Worm (Caenorhabditis elegans) whole organism, mixed stage, embryonic: ENCODE data around the gene F35D2.3.
A peak's percentile ranks its signal among the peaks of the same experiment; 100 is the strongest.

Source experiments
- bed-3 ChIP-seq: fragments of 200-800 bp; sonication (Bioruptor generic); optimal IDR thresholded peaks from 3 replicates; lab custom pipeline; 2018; ENCODE audit warnings: mild to moderate bottlenecking, missing genetic modification characterization, moderate library complexity, missing compliant biosample characterization
- blmp-1 ChIP-seq: fragments of 150-350 bp; optimal IDR thresholded peaks from 2 replicates; lab custom pipeline; 2014; ENCODE audit warnings: missing biosample characterization, missing genetic modification characterization
- ceh-39 ChIP-seq: fragments of 150-350 bp; optimal IDR thresholded peaks from 2 replicates; lab custom pipeline; 2014; ENCODE audit warnings: missing biosample characterization, missing genetic modification characterization
- ceh-43 ChIP-seq: fragments of 200-800 bp; sonication (Bioruptor generic); optimal IDR thresholded peaks from 2 replicates; lab custom pipeline; 2018; ENCODE audit warnings: mild to moderate bottlenecking, missing genetic modification characterization, moderate library complexity, missing compliant biosample characterization
- ceh-83 ChIP-seq: fragments of 200-800 bp; sonication (Bioruptor generic); optimal IDR thresholded peaks from 2 replicates; lab custom pipeline; 2018; ENCODE audit warnings: mild to moderate bottlenecking, missing genetic modification characterization, missing compliant biosample characterization
- ces-1 ChIP-seq: fragments of 150-350 bp; optimal IDR thresholded peaks from 2 replicates; lab custom pipeline; 2014; ENCODE audit warnings: missing biosample characterization, missing genetic modification reagents, missing genetic modification characterization
- cnd-1 ChIP-seq: fragments of 200-800 bp; sonication (Bioruptor generic); optimal IDR thresholded peaks from 2 replicates; lab custom pipeline; 2018; ENCODE audit warnings: mild to moderate bottlenecking, missing genetic modification characterization, missing compliant biosample characterization
- drap-1 ChIP-seq: fragments of 200-800 bp; sonication (Bioruptor generic); optimal IDR thresholded peaks from 3 replicates; lab custom pipeline; 2018; ENCODE audit warnings: mild to moderate bottlenecking, missing genetic modification characterization, missing compliant biosample characterization
- elt-1 ChIP-seq: sonication (generic microtip); optimal IDR thresholded peaks from 2 replicates; lab custom pipeline; 2017; ENCODE audit warnings: missing genetic modification characterization, mild to moderate bottlenecking, missing compliant biosample characterization, antibody characterized with exemption, moderate library complexity, borderline replicate concordance; ENCODE audit not compliant: insufficient read depth
- elt-3 ChIP-seq: fragments of 150-350 bp; optimal IDR thresholded peaks from 2 replicates; lab custom pipeline; 2014; ENCODE audit warnings: missing biosample characterization, missing genetic modification characterization
- flh-1 ChIP-seq: fragments of 200-800 bp; sonication (Bioruptor generic); optimal IDR thresholded peaks from 2 replicates; lab custom pipeline; 2018; ENCODE audit warnings: mild to moderate bottlenecking, missing genetic modification characterization, moderate library complexity, missing compliant biosample characterization
- ham-2 ChIP-seq: fragments of 200-800 bp; sonication (Bioruptor generic); optimal IDR thresholded peaks from 2 replicates; lab custom pipeline; 2018; ENCODE audit warnings: mild to moderate bottlenecking, missing genetic modification characterization, missing compliant biosample characterization
- hlh-1 ChIP-seq: fragments of 150-350 bp; optimal IDR thresholded peaks from 2 replicates; lab custom pipeline; 2014; ENCODE audit warnings: missing biosample characterization, missing genetic modification reagents, missing genetic modification characterization
- lin-13 ChIP-seq: fragments of 150-350 bp; optimal IDR thresholded peaks from 2 replicates; lab custom pipeline; 2014; ENCODE audit warnings: missing biosample characterization, missing genetic modification characterization
- lin-32 ChIP-seq: fragments of 200-800 bp; sonication (Bioruptor generic); optimal IDR thresholded peaks from 2 replicates; lab custom pipeline; 2018; ENCODE audit warnings: mild to moderate bottlenecking, missing genetic modification characterization, missing compliant biosample characterization
- lsy-2 ChIP-seq: fragments of 150-350 bp; optimal IDR thresholded peaks from 2 replicates; lab custom pipeline; 2014; ENCODE audit warnings: missing biosample characterization, missing genetic modification characterization
- mab-5 ChIP-seq: fragments of 150-350 bp; optimal IDR thresholded peaks from 2 replicates; lab custom pipeline; 2014; ENCODE audit warnings: missing biosample characterization, missing genetic modification characterization
- mep-1 ChIP-seq: fragments of 150-350 bp; optimal IDR thresholded peaks from 2 replicates; lab custom pipeline; 2017; ENCODE audit warnings: missing biosample characterization, missing genetic modification reagents, missing genetic modification characterization, inconsistent platforms
- mls-2 ChIP-seq: sonication (generic microtip); optimal IDR thresholded peaks from 2 replicates; lab custom pipeline; 2016; ENCODE audit warnings: mild to moderate bottlenecking, missing genetic modification characterization, moderate library complexity, missing compliant biosample characterization
- nhr-12 ChIP-seq: fragments of 150-350 bp; optimal IDR thresholded peaks from 2 replicates; lab custom pipeline; 2014; ENCODE audit warnings: missing biosample characterization, missing genetic modification characterization
- nhr-2 ChIP-seq: fragments of 150-350 bp; optimal IDR thresholded peaks from 2 replicates; lab custom pipeline; 2014; ENCODE audit warnings: missing biosample characterization, missing genetic modification characterization
- nhr-237 ChIP-seq: fragments of 150-350 bp; optimal IDR thresholded peaks from 2 replicates; lab custom pipeline; 2014; ENCODE audit warnings: missing biosample characterization, missing genetic modification characterization
- nhr-28 ChIP-seq: fragments of 150-350 bp; optimal IDR thresholded peaks from 2 replicates; lab custom pipeline; 2014; ENCODE audit warnings: missing biosample characterization, missing genetic modification characterization
- nhr-76 ChIP-seq: sonication (generic microtip); optimal IDR thresholded peaks from 2 replicates; lab custom pipeline; 2017; ENCODE audit warnings: missing biosample characterization, missing genetic modification characterization
- sem-2 ChIP-seq: fragments of 200-800 bp; sonication (Bioruptor generic); optimal IDR thresholded peaks from 2 replicates; lab custom pipeline; 2018; ENCODE audit warnings: mild to moderate bottlenecking, missing genetic modification characterization, missing compliant biosample characterization
- snpc-4 ChIP-seq: fragments of 150-350 bp; optimal IDR thresholded peaks from 2 replicates; lab custom pipeline; 2014; ENCODE audit warnings: missing biosample characterization, missing genetic modification characterization
- sptf-1 ChIP-seq: sonication (generic microtip); optimal IDR thresholded peaks from 2 replicates; lab custom pipeline; 2017; ENCODE audit warnings: mild to moderate bottlenecking, missing genetic modification characterization, moderate library complexity, missing compliant biosample characterization
- tbx-8 ChIP-seq: fragments of 200-800 bp; sonication (Bioruptor generic); optimal IDR thresholded peaks from 2 replicates; lab custom pipeline; 2018; ENCODE audit warnings: mild to moderate bottlenecking, missing genetic modification characterization, moderate library complexity, missing compliant biosample characterization
- unc-120 ChIP-seq: sonication (generic microtip); optimal IDR thresholded peaks from 2 replicates; lab custom pipeline; 2017; ENCODE audit warnings: missing genetic modification characterization, missing compliant biosample characterization; ENCODE audit not compliant: poor library complexity, severe bottlenecking
- unc-39 ChIP-seq: fragments of 150-350 bp; optimal IDR thresholded peaks from 2 replicates; lab custom pipeline; 2014; ENCODE audit warnings: missing biosample characterization, missing genetic modification characterization
- unc-62 ChIP-seq: fragments of 150-350 bp; optimal IDR thresholded peaks from 2 replicates; lab custom pipeline; 2014; ENCODE audit warnings: missing biosample characterization, missing genetic modification reagents, missing genetic modification characterization
- zip-8 ChIP-seq: fragments of 150-350 bp; optimal IDR thresholded peaks from 2 replicates; lab custom pipeline; 2014; ENCODE audit warnings: missing biosample characterization, missing genetic modification characterization
- ztf-11 ChIP-seq: fragments of 150-350 bp; optimal IDR thresholded peaks from 2 replicates; lab custom pipeline; 2014; ENCODE audit warnings: missing biosample characterization, missing genetic modification characterization

F35D2.3 gene

ce11 chrII:7557981-7558380 lies 12.4 kb upstream of the F35D2.3 start:
- TF ChIP-seq bed-3 (GFP tag; lab: Kevin White, UChicago) (no peak), ceh-43 (GFP tag; lab: Kevin White, UChicago) (no peak), flh-1 (GFP tag; lab: Kevin White, UChicago) (no peak), nhr-237 (tag; lab: Kevin White, UChicago) (no peak)

- no peak for TF ChIP-seq lsy-2 (tag; lab: Kevin White, UChicago)
- TF ChIP-seq sptf-1, result no peak
- TF ChIP-seq nhr-12 (tag; lab: Kevin White, UChicago), result no peak
Observed at ce11 chrII:7558864-7559263, 11.5 kb upstream of the F35D2.3 start.

DNA sequence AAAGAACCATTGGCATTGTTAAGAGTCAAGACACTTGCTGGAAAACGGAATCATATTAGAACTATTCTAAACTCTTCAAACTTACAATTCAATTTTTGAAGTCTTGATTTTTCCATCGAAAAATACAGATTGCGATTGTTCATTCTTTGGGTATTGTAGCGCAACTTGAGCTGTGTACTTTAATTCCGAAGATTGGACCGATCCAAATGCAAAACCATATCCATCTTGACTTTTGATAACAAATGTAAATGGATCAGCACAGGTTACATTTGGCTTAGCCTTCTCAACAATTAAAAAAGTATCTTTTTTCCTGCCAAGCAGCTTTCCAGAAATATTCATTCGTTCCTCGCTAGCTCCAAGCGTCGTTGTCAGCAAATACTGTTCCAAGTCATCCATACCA lies 9.6 kb upstream of the F35D2.3 start:
- TF ChIP-seq unc-39, result no peak
- no peak for TF ChIP-seq bed-3 (GFP tag; lab: Kevin White, UChicago)
- no peak for TF ChIP-seq mep-1 (tag; lab: Kevin White, UChicago)
- TF ChIP-seq sem-2 (GFP tag; lab: Kevin White, UChicago), result no peak
- TF ChIP-seq blmp-1 (tag; lab: Kevin White, UChicago), result no peak
- TF ChIP-seq ztf-11 (tag; lab: Kevin White, UChicago), result no peak
- no peak for TF ChIP-seq lin-32 (GFP tag; lab: Kevin White, UChicago)
- TF ChIP-seq ceh-39 (tag; lab: Kevin White, UChicago), result no peak
- no peak for TF ChIP-seq snpc-4 (tag; lab: Kevin White, UChicago)
- TF ChIP-seq ceh-83 (GFP tag; lab: Kevin White, UChicago), result no peak
- no peak for TF ChIP-seq nhr-237 (tag; lab: Kevin White, UChicago)
- no peak for TF ChIP-seq elt-1 (tag; lab: Kevin White, UChicago)
- no peak for TF ChIP-seq elt-3 (tag; lab: Kevin White, UChicago)
- TF ChIP-seq ces-1 (GFP tag; lab: Kevin White, UChicago), result no peak
- no peak for TF ChIP-seq nhr-28
- no peak for TF ChIP-seq sptf-1

ce11 chrII:7561494-7561893 lies 8.9 kb upstream of the F35D2.3 start, which contains the start of the genes ZK1290.11 and ZK1290.1:
Gene ZK1290.11, minus strand, starts transcription at chrII:7561594.
Gene ZK1290.1, plus strand, starts transcription at chrII:7561764.
- TF ChIP-seq unc-62, result no peak
- no peak for TF ChIP-seq snpc-4 (tag; lab: Kevin White, UChicago)
- no peak for TF ChIP-seq mls-2
- no peak for TF ChIP-seq lin-13 (tag; lab: Kevin White, UChicago)
- no peak for TF ChIP-seq elt-1 (tag; lab: Kevin White, UChicago)
- TF ChIP-seq cnd-1 (tag; lab: Kevin White, UChicago), result no peak
- no peak for TF ChIP-seq nhr-237 (tag; lab: Kevin White, UChicago)
- no peak for TF ChIP-seq nhr-12 (tag; lab: Kevin White, UChicago)
- no peak for TF ChIP-seq nhr-28
- TF ChIP-seq zip-8, result no peak
- no peak for TF ChIP-seq nhr-76 (tag; lab: Kevin White, UChicago)
- TF ChIP-seq ceh-43 (GFP tag; lab: Kevin White, UChicago), result no peak
- no peak for TF ChIP-seq hlh-1
- no peak for TF ChIP-seq drap-1

- peak; percentile 40 for TF ChIP-seq ces-1 (GFP tag; lab: Kevin White, UChicago)
- TF ChIP-seq lin-13 (tag; lab: Kevin White, UChicago), result no peak
- no peak for TF ChIP-seq hlh-1
- TF ChIP-seq elt-1 (tag; lab: Kevin White, UChicago), result no peak
- TF ChIP-seq tbx-8 (GFP tag; lab: Kevin White, UChicago), result no peak
- no peak for TF ChIP-seq ceh-83 (GFP tag; lab: Kevin White, UChicago)
Observed at ce11 chrII:7562616-7563015, 7.8 kb upstream of the F35D2.3 start.

ce11 chrII:7570820-7571219 lies 415 bp downstream of the F35D2.3 start:
- TF ChIP-seq ces-1 (GFP tag; lab: Kevin White, UChicago), result no peak
- TF ChIP-seq ham-2 (GFP tag; lab: Kevin White, UChicago), result no peak
- no peak for TF ChIP-seq hlh-1
- no peak for TF ChIP-seq mab-5
- TF ChIP-seq nhr-2, result peak; percentile 87
- no peak for TF ChIP-seq ceh-43 (GFP tag; lab: Kevin White, UChicago)
- TF ChIP-seq unc-120, result no peak
- TF ChIP-seq lin-13 (tag; lab: Kevin White, UChicago), result no peak
- no peak for TF ChIP-seq unc-39
